Worm (Caenorhabditis elegans) whole organism, L3 larva: ENCODE data around the gene rpl-6.

Experiments
- R02D3.7 ChIP-seq: fragments of 150-350 bp; optimal IDR thresholded peaks from 2 replicates; lab custom pipeline; 2014; ENCODE audit warnings: missing biosample characterization, missing genetic modification characterization
- ZK546.5 ChIP-seq: sonication (generic microtip); optimal IDR thresholded peaks from 2 replicates; lab custom pipeline; 2017; ENCODE audit warnings: missing biosample characterization, missing genetic modification characterization
- aly-2 ChIP-seq: fragments of 150-350 bp; optimal IDR thresholded peaks from 2 replicates; lab custom pipeline; 2014; ENCODE audit warnings: missing biosample characterization, missing genetic modification characterization
- ama-1 ChIP-seq: fragments of 150-350 bp; optimal IDR thresholded peaks from 2 replicates; lab custom pipeline; 2018
- ceh-9 ChIP-seq: sonication (generic microtip); optimal IDR thresholded peaks from 2 replicates; lab custom pipeline; 2018; ENCODE audit warnings: missing biosample characterization, missing genetic modification characterization
- daf-12 ChIP-seq: fragments of 150-350 bp; optimal IDR thresholded peaks from 2 replicates; lab custom pipeline; 2014; ENCODE audit warnings: missing biosample characterization, missing genetic modification reagents, missing genetic modification characterization
- egl-5 ChIP-seq: fragments of 150-350 bp; optimal IDR thresholded peaks from 2 replicates; lab custom pipeline; 2017; ENCODE audit warnings: missing biosample characterization, missing genetic modification reagents, missing genetic modification characterization, inconsistent platforms
- elt-1 ChIP-seq: fragments of 150-350 bp; optimal IDR thresholded peaks from 2 replicates; lab custom pipeline; 2014; ENCODE audit warnings: missing biosample characterization, missing genetic modification characterization
- elt-2 ChIP-seq: sonication (generic microtip); optimal IDR thresholded peaks from 2 replicates; lab custom pipeline; 2016; ENCODE audit warnings: missing genetic modification reagents, mild to moderate bottlenecking, missing genetic modification characterization, missing compliant biosample characterization
- elt-3 ChIP-seq, 3 experiments: fragments of 150-350 bp in 1 of 3; sonication (generic microtip) in 2 of 3; optimal IDR thresholded peaks; 2 replicates in 2 of 3; 4 replicates in 1 of 3; lab custom pipeline; 2014 to 2017; ENCODE audit warnings: missing biosample characterization in 3 of 3, missing genetic modification characterization in 3 of 3
- eor-1 ChIP-seq, 2 experiments: fragments of 150-350 bp; optimal IDR thresholded peaks; 2 replicates each; lab custom pipeline; 2014 to 2018; ENCODE audit warnings: missing biosample characterization in 2 of 2, missing genetic modification characterization in 2 of 2
- fkh-10 ChIP-seq: sonication (generic microtip); optimal IDR thresholded peaks from 2 replicates; lab custom pipeline; 2017; ENCODE audit warnings: missing biosample characterization, missing genetic modification reagents, missing genetic modification characterization
- fkh-2 ChIP-seq: fragments of 150-350 bp; optimal IDR thresholded peaks from 2 replicates; lab custom pipeline; 2014; ENCODE audit warnings: missing biosample characterization, missing genetic modification reagents, missing genetic modification characterization
- fos-1 ChIP-seq: fragments of 150-350 bp; optimal IDR thresholded peaks from 2 replicates; lab custom pipeline; 2014; ENCODE audit warnings: missing biosample characterization, missing genetic modification characterization
- hmg-11 ChIP-seq: sonication (generic microtip); optimal IDR thresholded peaks from 2 replicates; lab custom pipeline; 2016; ENCODE audit warnings: missing genetic modification characterization, missing compliant biosample characterization
- jun-1 ChIP-seq: fragments of 150-350 bp; optimal IDR thresholded peaks from 2 replicates; lab custom pipeline; 2014; ENCODE audit warnings: missing biosample characterization, missing genetic modification reagents, missing genetic modification characterization
- lin-15B ChIP-seq: fragments of 150-350 bp; optimal IDR thresholded peaks from 2 replicates; lab custom pipeline; 2014; ENCODE audit warnings: missing biosample characterization, missing genetic modification characterization
- lin-39 ChIP-seq: fragments of 150-350 bp; optimal IDR thresholded peaks from 2 replicates; lab custom pipeline; 2018; ENCODE audit warnings: missing biosample characterization, missing genetic modification reagents, missing genetic modification characterization
- lsy-12 ChIP-seq: sonication (generic microtip); optimal IDR thresholded peaks from 2 replicates; lab custom pipeline; 2016; ENCODE audit warnings: mild to moderate bottlenecking, missing genetic modification characterization, missing compliant biosample characterization
- mdl-1 ChIP-seq: fragments of 150-350 bp; optimal IDR thresholded peaks from 2 replicates; lab custom pipeline; 2014; ENCODE audit warnings: missing biosample characterization, missing genetic modification characterization
- mml-1 ChIP-seq: fragments of 150-350 bp; sonication (generic microtip); optimal IDR thresholded peaks from 3 replicates; lab custom pipeline; 2014; ENCODE audit warnings: missing biosample characterization, missing genetic modification characterization
- nfya-1 ChIP-seq: sonication (generic microtip); optimal IDR thresholded peaks from 2 replicates; lab custom pipeline; 2017; ENCODE audit warnings: missing genetic modification characterization, mild to moderate bottlenecking, missing compliant biosample characterization, antibody characterized with exemption, moderate library complexity; ENCODE audit not compliant: insufficient read depth
- nhr-11 ChIP-seq: fragments of 150-350 bp; optimal IDR thresholded peaks from 2 replicates; lab custom pipeline; 2014; ENCODE audit warnings: missing biosample characterization, missing genetic modification characterization
- nhr-12 ChIP-seq: fragments of 150-350 bp; optimal IDR thresholded peaks from 2 replicates; lab custom pipeline; 2014; ENCODE audit warnings: missing biosample characterization, missing genetic modification characterization
- nhr-23 ChIP-seq: fragments of 150-350 bp; optimal IDR thresholded peaks from 2 replicates; lab custom pipeline; 2014; ENCODE audit warnings: missing biosample characterization, missing genetic modification reagents, missing genetic modification characterization
- nhr-237 ChIP-seq: fragments of 150-350 bp; optimal IDR thresholded peaks from 2 replicates; lab custom pipeline; 2014; ENCODE audit warnings: missing biosample characterization, missing genetic modification characterization
- nhr-25 ChIP-seq: sonication (generic microtip); optimal IDR thresholded peaks from 2 replicates; lab custom pipeline; 2017; ENCODE audit warnings: missing biosample characterization, missing genetic modification characterization
- nhr-28 ChIP-seq: fragments of 150-350 bp; optimal IDR thresholded peaks from 2 replicates; lab custom pipeline; 2014; ENCODE audit warnings: missing biosample characterization, missing genetic modification characterization
- nhr-43 ChIP-seq: sonication (generic microtip); optimal IDR thresholded peaks from 2 replicates; lab custom pipeline; 2016; ENCODE audit warnings: mild to moderate bottlenecking, missing genetic modification characterization, missing compliant biosample characterization; ENCODE audit not compliant: poor library complexity, severe bottlenecking
- nhr-67 ChIP-seq: fragments of 150-350 bp; optimal IDR thresholded peaks from 2 replicates; lab custom pipeline; 2014; ENCODE audit warnings: missing biosample characterization, missing genetic modification characterization
- nhr-76 ChIP-seq: fragments of 150-350 bp; sonication (generic microtip); optimal IDR thresholded peaks from 5 replicates; lab custom pipeline; 2014; ENCODE audit warnings: missing biosample characterization, missing genetic modification characterization
- nhr-77 ChIP-seq: fragments of 150-350 bp; optimal IDR thresholded peaks from 2 replicates; lab custom pipeline; 2014; ENCODE audit warnings: missing biosample characterization, missing genetic modification characterization
- pha-4 ChIP-seq: fragments of 150-350 bp; optimal IDR thresholded peaks from 2 replicates; lab custom pipeline; 2014; ENCODE audit warnings: missing biosample characterization, missing genetic modification reagents, missing genetic modification characterization
- pqm-1 ChIP-seq: fragments of 150-350 bp; optimal IDR thresholded peaks from 2 replicates; lab custom pipeline; 2017; ENCODE audit warnings: missing biosample characterization, missing genetic modification characterization, inconsistent platforms
- sea-2 ChIP-seq: fragments of 150-350 bp; sonication (generic microtip); optimal IDR thresholded peaks from 4 replicates; lab custom pipeline; 2014; ENCODE audit warnings: missing biosample characterization, missing genetic modification reagents, missing genetic modification characterization
- skn-1 ChIP-seq: fragments of 150-350 bp; optimal IDR thresholded peaks from 2 replicates; lab custom pipeline; 2014; ENCODE audit warnings: missing biosample characterization, missing genetic modification characterization
- snpc-4 ChIP-seq: fragments of 150-350 bp; optimal IDR thresholded peaks from 2 replicates; lab custom pipeline; 2014; ENCODE audit warnings: missing biosample characterization, missing genetic modification characterization
- tbx-2 ChIP-seq: sonication (generic microtip); optimal IDR thresholded peaks from 2 replicates; lab custom pipeline; 2016; ENCODE audit warnings: mild to moderate bottlenecking, missing genetic modification characterization, missing compliant biosample characterization
- unc-39 ChIP-seq: sonication (generic microtip); optimal IDR thresholded peaks from 4 replicates; lab custom pipeline; 2017; ENCODE audit warnings: missing biosample characterization, missing genetic modification characterization
- unc-62 ChIP-seq: fragments of 150-350 bp; sonication (generic microtip); optimal IDR thresholded peaks from 4 replicates; lab custom pipeline; 2014; ENCODE audit warnings: missing biosample characterization, missing genetic modification reagents, missing genetic modification characterization
- zag-1 ChIP-seq: fragments of 150-350 bp; optimal IDR thresholded peaks from 2 replicates; lab custom pipeline; 2014; ENCODE audit warnings: missing biosample characterization, missing genetic modification characterization
- ztf-11 ChIP-seq: fragments of 150-350 bp; optimal IDR thresholded peaks from 2 replicates; lab custom pipeline; 2014; ENCODE audit warnings: missing biosample characterization, missing genetic modification characterization
- ztf-4 ChIP-seq: fragments of 150-350 bp; optimal IDR thresholded peaks from 2 replicates; lab custom pipeline; 2014; ENCODE audit warnings: missing biosample characterization, missing genetic modification characterization

rpl-6 gene

DNA sequence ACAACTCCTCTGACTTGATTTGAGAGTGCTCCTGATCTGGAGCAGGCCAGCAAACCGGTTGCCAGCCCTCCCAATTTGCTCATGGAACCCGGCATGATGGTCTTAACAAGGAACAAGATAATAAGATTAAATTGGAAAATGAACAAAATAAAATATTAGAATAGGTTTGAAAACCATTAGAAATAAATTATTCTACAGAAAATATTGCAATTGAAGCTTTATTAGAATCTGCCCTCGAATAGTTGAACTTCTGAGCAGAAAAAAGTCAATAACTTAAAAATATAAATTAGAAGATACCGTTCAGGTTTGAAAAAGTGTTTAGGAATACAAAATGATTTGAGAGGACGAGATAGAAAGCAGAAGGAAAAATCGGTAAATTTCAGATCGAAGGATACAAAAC lies 49.5 kb upstream of the rpl-6 start, which contains the start of gene nuo-4:
Gene nuo-4, minus strand, starts transcription at position 101 of the 400 bp plus-strand sequence.
- no peak for TF ChIP-seq lin-39 (tag; lab: Kevin White, UChicago)

DNA sequence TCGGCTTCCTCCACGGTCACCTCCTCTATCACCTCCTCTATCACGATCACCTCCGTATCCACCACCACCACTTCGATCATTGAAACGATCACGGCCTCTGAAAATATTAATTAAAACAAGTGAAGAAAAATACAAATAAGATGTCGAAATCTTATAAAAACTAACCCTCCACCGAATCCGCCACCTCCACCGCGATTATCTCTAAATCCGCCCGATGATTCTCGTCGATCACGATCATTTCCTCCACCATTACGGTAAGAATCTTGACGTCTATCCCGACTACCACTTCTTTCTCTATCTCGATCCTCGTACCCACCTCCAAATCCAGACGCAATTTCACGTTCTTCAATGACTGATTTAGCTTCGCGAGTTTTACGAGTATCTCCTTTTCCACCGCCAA lies 49.0 kb upstream of the rpl-6 start:
- TF ChIP-seq fos-1 = no peak
- TF ChIP-seq eor-1 (tag; optimal IDR thresholded peaks at IDR 0.05; lab: Kevin White, UChicago) = no peak
- no peak for TF ChIP-seq unc-62 (GFP tag; lab: Kevin White, UChicago)
- no peak for TF ChIP-seq elt-2 (tag; lab: Kevin White, UChicago)
- no peak for TF ChIP-seq tbx-2 (tag; lab: Kevin White, UChicago)
- no peak for TF ChIP-seq R02D3.7 (tag; lab: Kevin White, UChicago)
- TF ChIP-seq sea-2 (GFP tag; lab: Kevin White, UChicago) = no peak
- no peak for TF ChIP-seq pqm-1 (tag; lab: Kevin White, UChicago)
- TF ChIP-seq nhr-25 (tag; lab: Kevin White, UChicago) = no peak
- no peak for TF ChIP-seq unc-39 (tag; lab: Kevin White, UChicago)
- TF ChIP-seq nhr-237 (tag; lab: Kevin White, UChicago) = no peak
- TF ChIP-seq nhr-23 (tag; lab: Kevin White, UChicago) = no peak
- no peak for TF ChIP-seq nhr-76 (tag; lab: Kevin White, UChicago)

DNA sequence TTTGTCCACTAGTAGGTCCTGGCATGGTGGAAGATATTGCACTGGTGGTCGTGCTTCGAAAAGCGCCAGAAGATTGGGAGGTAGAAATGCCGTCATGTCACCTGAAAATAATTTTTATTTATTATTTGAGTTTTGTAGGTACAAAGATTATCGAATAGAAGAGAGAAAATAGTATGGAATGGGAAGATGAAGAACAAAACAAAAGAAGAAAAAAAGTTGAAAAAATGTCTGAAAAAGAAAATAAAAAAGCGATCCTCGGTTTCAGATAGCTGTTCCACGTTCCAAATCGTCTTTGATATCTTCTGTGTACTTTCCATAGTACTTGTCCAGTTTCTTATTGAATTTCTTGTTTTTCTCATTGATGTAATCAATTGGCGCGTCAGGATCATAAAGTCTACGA lies 47.2 kb upstream of the rpl-6 start, which contains the start of gene rnp-7:
Gene rnp-7, minus strand, starts transcription at position 101 of the 400 bp plus-strand sequence.
- TF ChIP-seq ZK546.5 = no peak
- no peak for TF ChIP-seq lin-15B (tag; lab: Kevin White, UChicago)
- TF ChIP-seq nhr-23 (tag; lab: Kevin White, UChicago) = no peak
- no peak for TF ChIP-seq fkh-10
- no peak for TF ChIP-seq R02D3.7 (tag; lab: Kevin White, UChicago)
- TF ChIP-seq fos-1 = no peak
- TF ChIP-seq nhr-43 (tag; lab: Kevin White, UChicago) = no peak
- TF ChIP-seq pha-4 (tag; lab: Kevin White, UChicago) = no peak
- TF ChIP-seq ama-1 (lab: Kevin White, UChicago) = no peak
- no peak for TF ChIP-seq egl-5
- TF ChIP-seq nhr-237 (tag; lab: Kevin White, UChicago) = no peak
- no peak for TF ChIP-seq ztf-11
- no peak for TF ChIP-seq mdl-1 (tag; lab: Kevin White, UChicago)
- no peak for TF ChIP-seq ceh-9 (tag; lab: Kevin White, UChicago)
- TF ChIP-seq hmg-11 (tag; lab: Kevin White, UChicago) = no peak
- TF ChIP-seq nhr-77 (tag; lab: Kevin White, UChicago) = no peak
- TF ChIP-seq zag-1 (tag; lab: Kevin White, UChicago) = no peak
- TF ChIP-seq aly-2 (tag; lab: Kevin White, UChicago) = no peak
- no peak for TF ChIP-seq nhr-28 (tag; lab: Kevin White, UChicago)
- TF ChIP-seq daf-12 (tag; lab: Kevin White, UChicago) = no peak
- TF ChIP-seq, all 47 proteins: peak for 0

DNA sequence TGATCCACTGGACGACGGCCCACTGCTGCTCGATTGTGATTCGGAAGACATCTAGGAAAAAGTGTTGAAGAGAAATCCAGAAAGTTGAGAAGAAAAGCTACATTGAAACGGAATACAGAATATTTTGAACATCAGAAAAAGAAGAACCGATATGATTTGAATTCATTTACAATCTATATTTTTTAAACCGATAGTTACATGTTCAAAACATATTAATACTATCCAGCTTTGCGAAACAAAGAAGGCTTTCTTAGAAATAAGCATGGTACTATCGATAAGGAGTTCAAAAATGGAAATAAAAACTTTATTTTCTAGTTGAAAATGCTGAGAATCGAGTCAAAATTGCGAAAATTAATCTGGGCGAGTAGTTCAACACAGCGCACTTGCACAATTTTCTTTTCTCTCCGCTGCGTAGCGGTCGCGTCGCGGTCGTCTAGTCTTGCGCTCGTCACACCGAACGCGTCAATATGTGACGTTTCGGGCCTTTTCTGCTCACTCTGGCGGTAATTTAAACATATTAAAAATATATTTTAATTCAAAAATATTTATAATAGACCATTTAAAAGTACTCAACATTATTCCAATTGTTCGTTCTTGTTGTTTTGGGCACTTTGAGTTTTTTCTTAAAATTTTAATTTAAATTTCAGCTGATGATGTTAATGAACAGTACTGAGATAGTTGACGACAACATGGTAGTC lies 46.0 kb upstream of the rpl-6 start, which contains the start of the genes syf-2 and K04G7.1:
Gene syf-2, minus strand, starts transcription at position 51 of the 698 bp plus-strand sequence.
Gene K04G7.1, plus strand, starts transcription at position 648 of the 698 bp plus-strand sequence.
- no peak for TF ChIP-seq nhr-28 (tag; lab: Kevin White, UChicago)
- peak; percentile 90 for TF ChIP-seq snpc-4 (tag; lab: Kevin White, UChicago)
- no peak for TF ChIP-seq aly-2 (tag; lab: Kevin White, UChicago)
- no peak for TF ChIP-seq daf-12 (tag; lab: Kevin White, UChicago)
- no peak for TF ChIP-seq nhr-67 (tag; lab: Kevin White, UChicago)
- no peak for TF ChIP-seq fos-1
- no peak for TF ChIP-seq nhr-237 (tag; lab: Kevin White, UChicago)
- TF ChIP-seq nfya-1 (tag; lab: Kevin White, UChicago) = peak; percentile 94
- no peak for TF ChIP-seq mdl-1 (tag; lab: Kevin White, UChicago)
- peak; percentile 62 for TF ChIP-seq nhr-43 (tag; lab: Kevin White, UChicago)
- TF ChIP-seq nhr-12 (tag; lab: Kevin White, UChicago) = no peak
- TF ChIP-seq lsy-12 = peak; percentile 78
- peak; percentile 83 for TF ChIP-seq jun-1 (tag; lab: Kevin White, UChicago)
- peak; percentile 79 for TF ChIP-seq skn-1 (tag; lab: Kevin White, UChicago)
- TF ChIP-seq tbx-2 (tag; lab: Kevin White, UChicago) = peak; percentile 61
- no peak for TF ChIP-seq ztf-4 (tag; lab: Kevin White, UChicago)
- no peak for TF ChIP-seq ztf-11
- TF ChIP-seq nhr-76 (tag; lab: Kevin White, UChicago) = no peak
- no peak for TF ChIP-seq unc-39 (tag; lab: Kevin White, UChicago)
- peak; percentile 43 for TF ChIP-seq ama-1 (lab: Kevin White, UChicago)
- no peak for TF ChIP-seq fkh-2 (tag; lab: Kevin White, UChicago)
- no peak for TF ChIP-seq nhr-77 (tag; lab: Kevin White, UChicago)
- peak; percentile 20 for TF ChIP-seq ZK546.5
- TF ChIP-seq elt-2 (tag; lab: Kevin White, UChicago) = peak; percentile 74
- TF ChIP-seq mml-1 (tag; lab: Kevin White, UChicago) = no peak
- TF ChIP-seq elt-1 (tag; lab: Kevin White, UChicago) = peak; percentile 59
- no peak for TF ChIP-seq zag-1 (tag; lab: Kevin White, UChicago)
- TF ChIP-seq elt-3 (tag; optimal IDR thresholded peaks at IDR 0.05; lab: Kevin White, UChicago) = peak in 1 of 3 experiments; percentile 14
- TF ChIP-seq egl-5 = peak; percentile 57
- no peak for TF ChIP-seq sea-2 (GFP tag; lab: Kevin White, UChicago)
- TF ChIP-seq fkh-10 = peak; percentile 85
- TF ChIP-seq nhr-11 (tag; lab: Kevin White, UChicago) = no peak
- peak; percentile 29 for TF ChIP-seq pqm-1 (tag; lab: Kevin White, UChicago)
- TF ChIP-seq ceh-9 (tag; lab: Kevin White, UChicago) = no peak
